Fruit fly (Drosophila melanogaster): ENCODE results near the gene CG4730.
A peak's percentile ranks its signal among the peaks of the same experiment; 100 is the strongest.

CG4730 gene

DNA sequence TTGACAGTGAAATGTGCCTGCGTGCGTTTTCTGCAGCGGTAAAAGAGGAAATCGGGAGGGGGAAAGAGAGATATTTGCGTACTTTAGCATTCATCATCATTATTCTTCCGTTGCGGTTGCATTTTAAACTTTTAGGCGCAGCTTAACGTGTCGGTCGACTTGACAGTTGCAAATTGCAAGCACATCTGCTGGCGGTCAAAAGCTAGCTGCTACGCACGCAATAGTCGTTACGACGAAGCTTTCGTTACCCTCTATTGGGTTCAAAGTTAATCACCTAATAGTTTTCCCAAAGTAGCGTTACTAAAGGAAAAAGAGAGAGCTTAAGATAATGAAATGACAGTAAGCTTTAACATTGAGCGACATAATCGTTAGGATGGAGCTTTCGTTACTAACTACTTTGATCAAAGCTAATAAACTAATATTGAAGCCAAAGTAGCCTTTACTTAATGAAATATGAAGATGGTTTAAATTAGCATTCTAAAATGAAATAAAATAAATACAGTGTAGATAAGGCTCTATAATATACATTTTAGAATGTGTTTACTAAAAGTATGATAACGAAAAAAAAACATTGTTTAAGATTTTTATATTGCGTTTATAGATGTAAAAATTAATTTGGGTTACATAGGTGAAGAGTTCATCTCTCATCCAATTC is 26.3 kb downstream of the CG4730 start:
- TF ChIP-seq CG7045 (GFP tag; optimal IDR thresholded peaks at IDR 0.05) (no peak), tj (GFP tag; optimal IDR thresholded peaks at IDR 0.05) (peak; percentile 87), ovo (GFP tag; optimal IDR thresholded peaks at IDR 0.05) (peak; percentile 12), pad (GFP tag; optimal IDR thresholded peaks at IDR 0.05) (peak; percentile 25), kay (GFP tag; ENCODE audit: borderline replicate concordance) (peak; percentile 86), CG12768 (GFP tag; optimal IDR thresholded peaks at IDR 0.05) (peak; percentile 66), cic (GFP tag; optimal IDR thresholded peaks at IDR 0.05) (peak; percentile 51), Clk (GFP tag; optimal IDR thresholded peaks at IDR 0.05) (no peak), Hr96 (GFP tag; optimal IDR thresholded peaks at IDR 0.05) (no peak), CG11617 (GFP tag; optimal IDR thresholded peaks at IDR 0.05) (no peak), CG1620 (GFP tag; optimal IDR thresholded peaks at IDR 0.05) (no peak), bab1 (GFP tag; optimal IDR thresholded peaks at IDR 0.05) (peak; percentile 46), CG33017 (tag; optimal IDR thresholded peaks at IDR 0.05) (peak; percentile 20), Mnt (GFP tag; optimal IDR thresholded peaks at IDR 0.05) (no peak), CG7101 (tag; optimal IDR thresholded peaks at IDR 0.05) (no peak), toe (GFP tag; optimal IDR thresholded peaks at IDR 0.05) (no peak), cnc (optimal IDR thresholded peaks at IDR 0.05) (no peak), CG5204 (GFP tag; optimal IDR thresholded peaks at IDR 0.05) (no peak), Crg-1 (GFP tag; optimal IDR thresholded peaks at IDR 0.05) (no peak), CG14711 (tag; optimal IDR thresholded peaks at IDR 0.05) (no peak)

dm6 chr3R:25651414-25651813 is 27.1 kb downstream of the CG4730 start:
- TF ChIP-seq CG11617 (GFP tag; optimal IDR thresholded peaks at IDR 0.05), result no peak
- peak; percentile 37 for TF ChIP-seq CG14711 (tag; optimal IDR thresholded peaks at IDR 0.05)
- peak; percentile 44 for TF ChIP-seq bab1 (GFP tag; optimal IDR thresholded peaks at IDR 0.05)

DNA sequence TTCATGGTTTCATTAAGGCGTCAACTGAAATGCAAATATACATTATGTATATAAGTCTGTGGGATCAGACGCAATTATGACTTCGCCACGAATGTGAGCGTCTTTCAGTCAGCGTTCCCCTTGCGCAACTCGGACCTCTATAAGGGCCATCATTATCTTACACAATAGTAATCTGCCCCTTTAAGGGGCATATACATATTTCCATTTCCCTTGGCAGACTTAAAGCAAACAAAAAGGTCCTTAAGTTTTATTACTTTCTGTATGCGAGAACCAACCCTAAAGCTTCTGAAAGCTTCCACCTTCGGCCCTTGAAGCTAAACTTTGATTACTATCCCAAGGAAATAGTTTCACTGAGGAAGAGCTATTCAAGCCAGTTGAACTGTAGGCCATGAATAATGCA is 28.1 kb downstream of the CG4730 start:
- TF ChIP-seq bab1 (GFP tag; optimal IDR thresholded peaks at IDR 0.05) (no peak), Clk (GFP tag; optimal IDR thresholded peaks at IDR 0.05) (no peak), pad (GFP tag; optimal IDR thresholded peaks at IDR 0.05) (no peak), tj (GFP tag; optimal IDR thresholded peaks at IDR 0.05) (no peak), CG12768 (GFP tag; optimal IDR thresholded peaks at IDR 0.05) (no peak), Crg-1 (GFP tag; optimal IDR thresholded peaks at IDR 0.05) (no peak), CG7045 (GFP tag; optimal IDR thresholded peaks at IDR 0.05) (no peak), toe (GFP tag; optimal IDR thresholded peaks at IDR 0.05) (no peak), CG11617 (GFP tag; optimal IDR thresholded peaks at IDR 0.05) (no peak), ovo (GFP tag; optimal IDR thresholded peaks at IDR 0.05) (no peak), cnc (optimal IDR thresholded peaks at IDR 0.05) (no peak), kay (GFP tag; ENCODE audit: borderline replicate concordance) (no peak)

- no peak for TF ChIP-seq CG33017 (tag; optimal IDR thresholded peaks at IDR 0.05)
- no peak for TF ChIP-seq Clk (GFP tag; optimal IDR thresholded peaks at IDR 0.05)
- no peak for TF ChIP-seq toe (GFP tag; optimal IDR thresholded peaks at IDR 0.05)
- no peak for TF ChIP-seq Hr96 (GFP tag; optimal IDR thresholded peaks at IDR 0.05)
- no peak for TF ChIP-seq Mnt (GFP tag; optimal IDR thresholded peaks at IDR 0.05)
- TF ChIP-seq pad (GFP tag; optimal IDR thresholded peaks at IDR 0.05), result no peak
- TF ChIP-seq CG12768 (GFP tag; optimal IDR thresholded peaks at IDR 0.05), result no peak
- no peak for TF ChIP-seq CG14711 (tag; optimal IDR thresholded peaks at IDR 0.05)
- no peak for TF ChIP-seq CG5204 (GFP tag; optimal IDR thresholded peaks at IDR 0.05)
- TF ChIP-seq Crg-1 (GFP tag; optimal IDR thresholded peaks at IDR 0.05), result no peak
- TF ChIP-seq tj (GFP tag; optimal IDR thresholded peaks at IDR 0.05), result no peak
- no peak for TF ChIP-seq CG7045 (GFP tag; optimal IDR thresholded peaks at IDR 0.05)
- TF ChIP-seq CG7101 (tag; optimal IDR thresholded peaks at IDR 0.05), result no peak
- no peak for TF ChIP-seq cic (GFP tag; optimal IDR thresholded peaks at IDR 0.05)
Observed at dm6 chr3R:25648258-25648606, 30.2 kb downstream of the CG4730 start.

DNA sequence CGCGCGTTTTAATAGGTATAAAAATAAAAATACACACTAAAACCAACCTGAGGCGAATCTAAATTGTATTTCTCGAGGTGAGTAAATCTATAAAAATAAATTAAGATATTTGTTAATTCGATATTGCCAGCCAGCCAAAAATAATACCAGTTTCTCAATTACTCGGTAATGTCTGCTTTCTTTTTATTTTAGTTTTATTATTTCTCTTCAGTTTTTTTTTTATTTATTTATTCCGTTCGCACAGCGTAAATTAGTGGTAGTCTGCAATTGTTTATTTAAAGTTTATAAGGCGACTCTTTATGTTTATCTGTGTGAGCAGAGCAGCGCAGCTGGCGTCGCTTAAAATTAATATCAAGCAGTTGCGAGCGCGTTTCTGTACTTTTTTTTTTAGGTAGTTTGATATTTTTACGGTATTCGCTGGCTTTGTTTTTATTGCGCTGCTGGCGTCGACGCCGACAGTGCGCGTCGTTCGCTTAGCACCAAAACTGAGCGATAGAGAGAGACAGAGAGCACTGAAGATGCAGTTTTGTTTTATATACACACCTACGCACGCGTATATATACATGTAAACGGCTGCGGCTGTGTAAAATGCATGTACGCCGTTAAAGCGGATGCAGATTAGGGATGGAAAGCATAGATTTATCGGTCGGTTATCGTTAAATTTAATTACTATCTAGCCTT is 30.8 kb downstream of the CG4730 start:
- no peak for TF ChIP-seq CG5204 (GFP tag; optimal IDR thresholded peaks at IDR 0.05)
- peak; percentile 52 for TF ChIP-seq CG11617 (GFP tag; optimal IDR thresholded peaks at IDR 0.05)
- peak; percentile 42 for TF ChIP-seq bab1 (GFP tag; optimal IDR thresholded peaks at IDR 0.05)
- peak; percentile 50 for TF ChIP-seq Hr96 (GFP tag; optimal IDR thresholded peaks at IDR 0.05)
- TF ChIP-seq CG14711 (tag; optimal IDR thresholded peaks at IDR 0.05), result peak; percentile 3
- no peak for TF ChIP-seq Crg-1 (GFP tag; optimal IDR thresholded peaks at IDR 0.05)
- no peak for TF ChIP-seq CG1620 (GFP tag; optimal IDR thresholded peaks at IDR 0.05)
- peak; percentile 50 for TF ChIP-seq tj (GFP tag; optimal IDR thresholded peaks at IDR 0.05)
- TF ChIP-seq CG7101 (tag; optimal IDR thresholded peaks at IDR 0.05), result peak; percentile 41
- peak; percentile 41 for TF ChIP-seq CG33017 (tag; optimal IDR thresholded peaks at IDR 0.05)
- TF ChIP-seq Clk (GFP tag; optimal IDR thresholded peaks at IDR 0.05), result no peak
- no peak for TF ChIP-seq pad (GFP tag; optimal IDR thresholded peaks at IDR 0.05)
- peak; percentile 49 for TF ChIP-seq ovo (GFP tag; optimal IDR thresholded peaks at IDR 0.05)
- peak; percentile 95 for TF ChIP-seq kay (GFP tag; ENCODE audit: borderline replicate concordance)
- TF ChIP-seq toe (GFP tag; optimal IDR thresholded peaks at IDR 0.05), result peak; percentile 42
- no peak for TF ChIP-seq CG7045 (GFP tag; optimal IDR thresholded peaks at IDR 0.05)
- TF ChIP-seq CG12768 (GFP tag; optimal IDR thresholded peaks at IDR 0.05), result peak; percentile 79
- TF ChIP-seq cnc (optimal IDR thresholded peaks at IDR 0.05), result no peak
- peak; percentile 33 for TF ChIP-seq Mnt (GFP tag; optimal IDR thresholded peaks at IDR 0.05)
- TF ChIP-seq cic (GFP tag; optimal IDR thresholded peaks at IDR 0.05), result peak; percentile 56

Measured in whole organism, adult.